Worm (Caenorhabditis elegans) whole organism, young adult: Measurements from ENCODE around the gene F26F4.8.
"Not testable (repeated sequence)": the region's sequence is repeated elsewhere in the genome, so short reads cannot be mapped to it uniquely, and the experiment has no call there.

Source experiments
- B0019.2 ChIP-seq: fragments of 200-800 bp; sonication (Bioruptor generic); conservative IDR thresholded peaks from 2 replicates; pipeline ENCODE4 v1.3.6; 2022; ENCODE audit warnings: missing genetic modification reagents, missing genetic modification characterization, missing compliant biosample characterization
- C06A6.2 ChIP-seq: fragments of 200-800 bp; sonication (Bioruptor generic); conservative IDR thresholded peaks from 2 replicates; pipeline ENCODE4 v1.3.6; 2022; ENCODE audit warnings: missing genetic modification characterization, missing compliant biosample characterization
- C17E4.6 ChIP-seq: fragments of 200-800 bp; sonication (Bioruptor generic); IDR thresholded peaks from 2 replicates; pipeline ENCODE4 v1.3.6; 2022; ENCODE audit warnings: missing genetic modification reagents, missing genetic modification characterization, missing compliant biosample characterization
- F33H1.4 ChIP-seq: fragments of 200-800 bp; sonication (Bioruptor generic); IDR thresholded peaks from 2 replicates; pipeline ENCODE4 v1.3.6; 2022; ENCODE audit warnings: missing genetic modification reagents, missing genetic modification characterization, missing compliant biosample characterization
- F49E8.2 ChIP-seq: sonication (generic microtip); optimal IDR thresholded peaks from 3 replicates; lab custom pipeline; 2017; ENCODE audit warnings: missing genetic modification characterization, mild to moderate bottlenecking, missing compliant biosample characterization, antibody characterized with exemption, moderate library complexity; ENCODE audit not compliant: insufficient read depth
- K11D2.4 ChIP-seq: fragments of 200-800 bp; sonication (Bioruptor generic); IDR thresholded peaks from 2 replicates; pipeline ENCODE4 v1.3.6; 2022; ENCODE audit warnings: missing genetic modification reagents, missing genetic modification characterization, missing compliant biosample characterization
- Y67H2A.10 ChIP-seq: fragments of 200-800 bp; sonication (Bioruptor generic); conservative IDR thresholded peaks from 2 replicates; pipeline ENCODE4 v1.3.6; 2022; ENCODE audit warnings: missing genetic modification reagents, missing genetic modification characterization, missing compliant biosample characterization
- Y95B8A.8 ChIP-seq: fragments of 200-800 bp; sonication (Bioruptor generic); IDR thresholded peaks from 2 replicates; pipeline ENCODE4 v1.3.6; 2022; ENCODE audit warnings: missing genetic modification reagents, missing genetic modification characterization, missing compliant biosample characterization
- aptf-2 ChIP-seq: fragments of 200-800 bp; sonication (Bioruptor generic); conservative IDR thresholded peaks from 2 replicates; pipeline ENCODE4 v1.3.6; 2022; ENCODE audit warnings: missing genetic modification reagents, missing genetic modification characterization, missing compliant biosample characterization
- attf-3 ChIP-seq: fragments of 200-800 bp; sonication (Bioruptor generic); conservative IDR thresholded peaks from 2 replicates; pipeline ENCODE4 v1.3.6; 2022; ENCODE audit warnings: missing genetic modification reagents, missing genetic modification characterization, missing compliant biosample characterization
- attf-5 ChIP-seq: fragments of 200-800 bp; sonication (Bioruptor generic); optimal IDR thresholded peaks from 2 replicates; lab custom pipeline; 2018; ENCODE audit warnings: mild to moderate bottlenecking, missing genetic modification characterization, missing compliant biosample characterization
- cebp-1 ChIP-seq, 2 experiments: fragments of 200-800 bp in 1 of 2; sonication (Bioruptor generic) in 1 of 2; sonication (generic microtip) in 1 of 2; IDR thresholded peaks in 1 of 2; optimal IDR thresholded peaks in 1 of 2; 2 replicates each; pipeline versions ENCODE4 v1.3.6 to Lab custom; 2017 to 2022; ENCODE audit warnings: missing compliant biosample characterization in 2 of 2, missing genetic modification characterization in 2 of 2, mild to moderate bottlenecking in 1 of 2, missing genetic modification reagents in 1 of 2, moderate library complexity in 1 of 2
- cebp-2 ChIP-seq: fragments of 200-800 bp; sonication (Bioruptor generic); IDR thresholded peaks from 2 replicates; pipeline ENCODE4 v1.3.6; 2022; ENCODE audit warnings: missing genetic modification characterization, missing compliant biosample characterization
- ceh-100 ChIP-seq: fragments of 200-800 bp; sonication (Bioruptor generic); IDR thresholded peaks from 2 replicates; pipeline ENCODE4 v1.3.6; 2022; ENCODE audit warnings: missing genetic modification reagents, missing genetic modification characterization, missing compliant biosample characterization
- ceh-91 ChIP-seq: fragments of 200-800 bp; sonication (Bioruptor generic); IDR thresholded peaks from 2 replicates; pipeline ENCODE4 v1.3.6; 2022; ENCODE audit warnings: missing genetic modification reagents, missing genetic modification characterization, missing compliant biosample characterization
- egrh-3 ChIP-seq: fragments of 200-800 bp; sonication (Bioruptor generic); IDR thresholded peaks from 2 replicates; pipeline ENCODE4 v1.3.6; 2022; ENCODE audit warnings: missing genetic modification reagents, missing genetic modification characterization, missing compliant biosample characterization
- hmg-1.2 ChIP-seq: fragments of 200-800 bp; sonication (Bioruptor generic); IDR thresholded peaks from 2 replicates; pipeline ENCODE4 v1.3.6; 2022; ENCODE audit warnings: missing genetic modification reagents, missing genetic modification characterization, missing compliant biosample characterization
- lin-26 ChIP-seq: fragments of 200-800 bp; sonication (Bioruptor generic); IDR thresholded peaks from 2 replicates; pipeline ENCODE4 v1.3.6; 2022; ENCODE audit warnings: missing genetic modification reagents, missing genetic modification characterization, missing compliant biosample characterization
- lin-40 ChIP-seq: sonication (generic microtip); optimal IDR thresholded peaks from 2 replicates; lab custom pipeline; 2016; ENCODE audit warnings: missing genetic modification characterization, mild to moderate bottlenecking, missing compliant biosample characterization, missing genotype, missing genetic modification reagents
- lin-54 ChIP-seq: fragments of 200-800 bp; sonication (Bioruptor generic); optimal IDR thresholded peaks from 2 replicates; lab custom pipeline; 2018; ENCODE audit warnings: mild to moderate bottlenecking, missing genetic modification characterization, missing compliant biosample characterization
- mcd-1 ChIP-seq: fragments of 200-800 bp; sonication (Bioruptor generic); IDR thresholded peaks from 2 replicates; pipeline ENCODE4 v1.3.6; 2022; ENCODE audit warnings: missing genetic modification reagents, missing genetic modification characterization, missing compliant biosample characterization
- nfya-2 ChIP-seq: fragments of 200-800 bp; sonication (Bioruptor generic); IDR thresholded peaks from 2 replicates; pipeline ENCODE4 v1.3.6; 2022; ENCODE audit warnings: missing genetic modification reagents, missing genetic modification characterization, missing compliant biosample characterization
- nfyb-1 ChIP-seq: fragments of 200-800 bp; sonication (Bioruptor generic); IDR thresholded peaks from 2 replicates; pipeline ENCODE4 v1.3.6; 2022; ENCODE audit warnings: missing genetic modification reagents, missing genetic modification characterization, missing compliant biosample characterization
- nhr-120 ChIP-seq: fragments of 200-800 bp; sonication (Bioruptor generic); IDR thresholded peaks from 2 replicates; pipeline ENCODE4 v1.3.6; 2022; ENCODE audit warnings: missing genetic modification characterization, missing compliant biosample characterization
- pbrm-1 ChIP-seq: fragments of 200-800 bp; sonication (Bioruptor generic); IDR thresholded peaks from 2 replicates; pipeline ENCODE4 v1.3.6; 2022; ENCODE audit warnings: missing genetic modification reagents, missing genetic modification characterization, missing compliant biosample characterization
- rpc-1 ChIP-seq, 2 experiments: fragments of 150-350 bp in 1 of 2; sonication (generic microtip) in 1 of 2; optimal IDR thresholded peaks; 2 replicates each; lab custom pipeline; 2014 to 2018; ENCODE audit warnings: missing biosample characterization in 1 of 2, missing genetic modification characterization in 1 of 2, missing genetic modification reagents in 1 of 2, missing genotype in 1 of 2
- snpc-1.1 ChIP-seq: sonication (generic microtip); optimal IDR thresholded peaks from 2 replicates; lab custom pipeline; 2017; ENCODE audit warnings: missing genetic modification characterization, mild to moderate bottlenecking, missing compliant biosample characterization, antibody characterized with exemption, moderate library complexity, missing genotype, missing genetic modification reagents; ENCODE audit not compliant: insufficient read depth
- snpc-1.3 ChIP-seq: sonication (generic microtip); optimal IDR thresholded peaks from 2 replicates; lab custom pipeline; 2017; ENCODE audit warnings: missing genetic modification characterization, mild to moderate bottlenecking, missing compliant biosample characterization, antibody characterized with exemption, moderate library complexity, missing genotype, missing genetic modification reagents; ENCODE audit not compliant: insufficient read depth
- snpc-4 ChIP-seq, 5 experiments: fragments of 150-350 bp in 1 of 5; sonication (generic microtip) in 4 of 5; optimal IDR thresholded peaks; 2 replicates each; lab custom pipeline; 2014 to 2018; ENCODE audit warnings: missing genetic modification characterization in 5 of 5, missing biosample characterization in 3 of 5, antibody characterized with exemption in 2 of 5, mild to moderate bottlenecking in 2 of 5, missing compliant biosample characterization in 2 of 5, missing genotype in 2 of 5, moderate library complexity in 2 of 5, missing genetic modification reagents in 1 of 5
- zfh-2 ChIP-seq: fragments of 200-800 bp; sonication (Bioruptor generic); conservative IDR thresholded peaks from 2 replicates; pipeline ENCODE4 v1.3.6; 2022; ENCODE audit warnings: missing genetic modification reagents, missing genetic modification characterization, missing compliant biosample characterization
- ztf-18 ChIP-seq: sonication (generic microtip); optimal IDR thresholded peaks from 2 replicates; lab custom pipeline; 2016; ENCODE audit warnings: missing genotype, mild to moderate bottlenecking, missing genetic modification characterization, missing compliant biosample characterization
- ztf-25 ChIP-seq: fragments of 200-800 bp; sonication (Bioruptor generic); IDR thresholded peaks from 2 replicates; pipeline ENCODE4 v1.3.6; 2022; ENCODE audit warnings: missing genetic modification reagents, missing genetic modification characterization, missing compliant biosample characterization
- ztf-26 ChIP-seq: sonication (generic microtip); optimal IDR thresholded peaks from 2 replicates; lab custom pipeline; 2017; ENCODE audit warnings: missing genetic modification characterization, missing compliant biosample characterization

F26F4.8 gene

DNA sequence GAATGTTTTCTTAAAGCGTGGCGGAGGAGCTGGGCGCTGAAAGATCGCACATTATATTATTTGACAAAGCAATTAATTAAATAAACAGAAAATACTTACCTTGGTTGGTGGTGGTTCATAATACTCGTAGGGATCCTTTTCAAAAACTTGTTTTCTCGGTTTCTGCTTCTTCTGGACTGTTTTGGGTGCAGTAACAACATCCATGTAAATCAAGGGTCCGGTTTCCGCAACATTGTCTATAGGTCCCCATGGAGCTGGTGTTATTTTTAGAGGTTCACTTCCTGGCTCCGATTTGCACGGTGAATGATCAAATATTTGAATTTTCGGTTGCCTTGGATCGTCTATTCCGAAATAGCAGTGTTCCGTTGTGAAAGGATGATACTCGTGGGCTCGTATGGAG, 18.9 kb upstream of the F26F4.8 start:
- TF ChIP-seq snpc-1.1 (tag; lab: Kevin White, UChicago) = no peak
- TF ChIP-seq ztf-25 = no peak
- TF ChIP-seq F49E8.2 (tag; lab: Kevin White, UChicago) = no peak
- no peak for TF ChIP-seq nfya-2 (GFP tag; lab: Robert Waterston, UW)

- TF ChIP-seq zfh-2 (GFP tag; lab: Robert Waterston, UW) (0 out of 2 replicates have a peak, but pooled peaks have one; percentile 34), Y95B8A.8 (GFP tag; lab: Robert Waterston, UW) (0 out of 2 replicates have a peak, but pooled peaks have one; percentile 12), attf-5 (GFP tag; lab: Kevin White, UChicago) (peak; percentile 34), ztf-18 (tag; lab: Kevin White, UChicago) (peak; percentile 6), lin-40 (tag; lab: Kevin White, UChicago) (peak; percentile 27), Y67H2A.10 (GFP tag; lab: Robert Waterston, UW) (peak; percentile 42; the same call in 1 of the 2 replicates), snpc-4 (tag; optimal IDR thresholded peaks at IDR 0.05; lab: Kevin White, UChicago) (peak in 2 of 4 experiments; percentile 5 to 25), rpc-1 (optimal IDR thresholded peaks at IDR 0.05; lab: Kevin White, UChicago) (peak; percentile 15), cebp-1 (tag; optimal IDR thresholded peaks at IDR 0.05; lab: Kevin White, UChicago) (peak; percentile 36), pbrm-1 (GFP tag; lab: Robert Waterston, UW) (peak; percentile 55; the same call in 1 of the 2 replicates), attf-3 (GFP tag; lab: Robert Waterston, UW) (peak; percentile 18; the same call in 1 of the 2 replicates), ztf-26 (tag; lab: Kevin White, UChicago) (peak; percentile 8), mcd-1 (GFP tag; lab: Robert Waterston, UW) (peak; percentile 89), nfyb-1 (GFP tag; lab: Robert Waterston, UW) (peak; percentile 55), hmg-1.2 (GFP tag; lab: Robert Waterston, UW) (peak; percentile 13; the same call in 1 of the 2 replicates), ceh-100 (GFP tag; lab: Robert Waterston, UW) (peak; percentile 90), F33H1.4 (peak; percentile 44), lin-26 (GFP tag; lab: Robert Waterston, UW) (peak; percentile 18; the same call in 1 of the 2 replicates), K11D2.4 (GFP tag; lab: Robert Waterston, UW) (peak; percentile 73), lin-54 (GFP tag; lab: Kevin White, UChicago) (peak; percentile 11), C17E4.6 (GFP tag; lab: Robert Waterston, UW) (peak; percentile 21; the same call in 1 of the 2 replicates), C06A6.2 (GFP tag; lab: Robert Waterston, UW) (peak; percentile 84), cebp-2 (0 out of 2 replicates have a peak, but pooled peaks have one; percentile 10), egrh-3 (GFP tag; lab: Robert Waterston, UW) (peak; percentile 34), ceh-91 (GFP tag; lab: Robert Waterston, UW) (0 out of 2 replicates have a peak, but pooled peaks have one; percentile 11), nhr-120 (0 out of 2 replicates have a peak, but pooled peaks have one; percentile 76)
- TF ChIP-seq snpc-4 (GFP tag; optimal IDR thresholded peaks at IDR 0.05; lab: Kevin White, UChicago); rpc-1 (tag; optimal IDR thresholded peaks at IDR 0.05; lab: Kevin White, UChicago); cebp-1 (GFP tag; IDR thresholded peaks at IDR 0.05; lab: Robert Waterston, UW): not testable (repeated sequence)
Observed at ce11 chrIII:4922020-4922419, 16.7 kb upstream of the F26F4.8 start, which contains the start of gene mmab-1. Gene mmab-1, minus strand, starts transcription at chrIII:4922114.

DNA sequence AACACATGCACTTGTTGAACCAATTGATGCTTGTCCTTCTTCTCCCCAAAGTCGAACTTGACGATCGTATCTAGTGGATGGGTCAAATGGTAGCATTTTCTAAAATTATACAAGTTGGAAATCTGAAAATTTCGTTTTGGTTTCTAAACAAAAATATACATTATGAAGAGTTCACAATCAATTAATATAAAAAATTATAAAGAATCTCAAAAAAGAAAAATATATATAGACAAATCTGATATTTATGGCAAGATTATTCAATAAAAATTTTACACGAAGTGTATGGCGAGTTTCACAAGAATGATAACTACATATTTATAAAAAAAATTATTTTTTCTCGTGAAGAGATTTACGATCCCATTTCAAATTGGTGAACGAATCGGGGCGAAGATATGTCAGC, 14.9 kb upstream of the F26F4.8 start, which contains the start of gene ula-1:
Gene ula-1 (minus strand): TSS at position 101 of the 400 bp plus-strand sequence.
- no peak for TF ChIP-seq aptf-2 (GFP tag; lab: Robert Waterston, UW)
- TF ChIP-seq snpc-1.3 (tag; lab: Kevin White, UChicago) = no peak
- TF ChIP-seq B0019.2 (GFP tag; lab: Robert Waterston, UW) = no peak
